Worm (Caenorhabditis elegans): ENCODE measurements around the gene adss-1.

Gene adss-1

DNA sequence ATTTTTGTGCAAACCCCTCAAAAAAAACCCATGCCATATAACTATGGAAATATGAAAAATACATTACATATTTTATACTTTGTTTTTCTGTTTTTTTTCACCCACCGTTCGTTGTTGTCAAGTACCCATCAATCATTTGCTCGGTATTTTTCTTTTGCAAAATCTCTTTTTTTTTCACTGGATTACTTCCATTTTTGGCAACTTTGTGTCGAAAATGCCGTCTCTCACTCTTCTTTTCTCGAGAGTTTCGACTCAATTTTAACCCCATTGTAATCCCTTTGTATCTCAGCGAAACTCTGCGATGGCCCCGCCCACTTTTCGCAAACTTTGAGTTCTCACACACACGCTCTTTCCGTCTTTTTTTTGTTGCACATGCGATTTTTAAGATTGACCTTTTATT, 48.1 kb downstream of the adss-1 start:
- TF ChIP-seq ref-1 (GFP tag; conservative IDR thresholded peaks at IDR 0.05) (no peak), ztf-29 (GFP tag; IDR thresholded peaks at IDR 0.05) (no peak), med-1 (GFP tag; optimal IDR thresholded peaks at IDR 0.05; ENCODE audit: insufficient read depth) (no peak), T22C8.4 (GFP tag; IDR thresholded peaks at IDR 0.05) (no peak), klf-2 (GFP tag; conservative IDR thresholded peaks at IDR 0.05) (no peak), ztf-23 (GFP tag; IDR thresholded peaks at IDR 0.05) (no peak), tab-1 (GFP tag; IDR thresholded peaks at IDR 0.05) (no peak), flt-1 (GFP tag; IDR thresholded peaks at IDR 0.05) (no peak), cog-1 (tag; optimal IDR thresholded peaks at IDR 0.05) (no peak)

DNA sequence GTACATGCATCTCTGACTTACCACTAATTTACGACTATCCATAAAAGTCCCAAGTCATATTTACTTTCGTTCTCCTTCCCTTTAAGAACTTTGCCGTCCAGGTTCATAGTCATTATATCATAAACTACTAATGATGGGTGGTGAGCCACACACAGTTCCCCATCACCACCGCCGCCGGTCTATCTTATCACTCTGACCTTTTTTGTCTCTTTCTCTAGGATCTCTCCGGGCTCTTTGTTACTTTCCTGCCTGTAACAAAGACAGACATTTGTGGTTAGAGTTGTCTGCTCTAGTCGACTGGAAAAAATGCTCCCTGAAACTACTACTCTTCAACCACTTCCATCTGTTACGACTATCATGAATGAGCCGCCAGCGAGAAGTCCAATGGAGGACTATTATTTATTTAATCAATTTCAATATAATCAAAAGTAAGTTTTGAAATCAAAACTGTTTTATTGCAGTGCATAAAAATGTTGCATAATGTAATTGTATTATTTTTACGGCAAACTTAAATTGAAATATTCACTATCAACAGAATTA, 52.7 kb downstream of the adss-1 start, which contains the start of gene elt-7:
elt-7 (plus strand) TSS at position 263 of the 540 bp plus-strand sequence.
- TF ChIP-seq flt-1 (GFP tag; IDR thresholded peaks at IDR 0.05) = no peak
- no peak for TF ChIP-seq ref-1 (GFP tag; conservative IDR thresholded peaks at IDR 0.05)
- no peak for TF ChIP-seq klf-2 (GFP tag; conservative IDR thresholded peaks at IDR 0.05)
- no peak for TF ChIP-seq tab-1 (GFP tag; IDR thresholded peaks at IDR 0.05)
- no peak for TF ChIP-seq ztf-29 (GFP tag; IDR thresholded peaks at IDR 0.05)
- no peak for TF ChIP-seq T22C8.4 (GFP tag; IDR thresholded peaks at IDR 0.05)
- no peak for TF ChIP-seq med-1 (GFP tag; optimal IDR thresholded peaks at IDR 0.05; ENCODE audit: insufficient read depth)
- no peak for TF ChIP-seq ztf-23 (GFP tag; IDR thresholded peaks at IDR 0.05)
- TF ChIP-seq cog-1 (tag; optimal IDR thresholded peaks at IDR 0.05) = no peak

DNA sequence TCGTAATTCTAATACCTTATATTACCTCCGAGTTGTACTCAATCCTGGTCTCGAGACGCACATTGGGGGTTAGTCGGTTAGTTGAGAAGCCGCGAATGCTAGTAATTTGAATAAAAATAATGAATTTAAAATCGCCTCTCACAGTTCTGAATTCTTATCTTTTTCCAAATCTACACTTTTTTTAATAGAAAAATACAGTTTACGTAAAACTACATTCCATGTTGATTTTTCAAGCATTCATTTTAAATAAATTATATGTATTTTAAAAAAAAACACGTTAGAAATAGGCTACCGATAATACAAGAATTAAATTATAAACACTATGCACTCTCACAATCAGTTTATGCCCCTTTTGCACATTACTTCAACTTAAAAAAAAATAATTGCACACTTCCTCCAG, 53.6 kb downstream of the adss-1 start, which contains the start of gene C18G1.9:
C18G1.9 (minus strand) TSS at position 101 of the 400 bp plus-strand sequence.
- no peak for TF ChIP-seq ztf-29 (GFP tag; IDR thresholded peaks at IDR 0.05)
- no peak for TF ChIP-seq klf-2 (GFP tag; conservative IDR thresholded peaks at IDR 0.05)
- TF ChIP-seq ztf-23 (GFP tag; IDR thresholded peaks at IDR 0.05) = no peak
- TF ChIP-seq flt-1 (GFP tag; IDR thresholded peaks at IDR 0.05) = no peak
- TF ChIP-seq tab-1 (GFP tag; IDR thresholded peaks at IDR 0.05) = no peak
- TF ChIP-seq T22C8.4 (GFP tag; IDR thresholded peaks at IDR 0.05) = no peak
- no peak for TF ChIP-seq ref-1 (GFP tag; conservative IDR thresholded peaks at IDR 0.05)
- TF ChIP-seq med-1 (GFP tag; optimal IDR thresholded peaks at IDR 0.05; ENCODE audit: insufficient read depth) = no peak
- no peak for TF ChIP-seq cog-1 (tag; optimal IDR thresholded peaks at IDR 0.05)
